Fruit fly (Drosophila melanogaster): ENCODE results near the gene CG3868.
A peak's percentile ranks its signal among the peaks of the same experiment; 100 is the strongest.

Gene CG3868

DNA sequence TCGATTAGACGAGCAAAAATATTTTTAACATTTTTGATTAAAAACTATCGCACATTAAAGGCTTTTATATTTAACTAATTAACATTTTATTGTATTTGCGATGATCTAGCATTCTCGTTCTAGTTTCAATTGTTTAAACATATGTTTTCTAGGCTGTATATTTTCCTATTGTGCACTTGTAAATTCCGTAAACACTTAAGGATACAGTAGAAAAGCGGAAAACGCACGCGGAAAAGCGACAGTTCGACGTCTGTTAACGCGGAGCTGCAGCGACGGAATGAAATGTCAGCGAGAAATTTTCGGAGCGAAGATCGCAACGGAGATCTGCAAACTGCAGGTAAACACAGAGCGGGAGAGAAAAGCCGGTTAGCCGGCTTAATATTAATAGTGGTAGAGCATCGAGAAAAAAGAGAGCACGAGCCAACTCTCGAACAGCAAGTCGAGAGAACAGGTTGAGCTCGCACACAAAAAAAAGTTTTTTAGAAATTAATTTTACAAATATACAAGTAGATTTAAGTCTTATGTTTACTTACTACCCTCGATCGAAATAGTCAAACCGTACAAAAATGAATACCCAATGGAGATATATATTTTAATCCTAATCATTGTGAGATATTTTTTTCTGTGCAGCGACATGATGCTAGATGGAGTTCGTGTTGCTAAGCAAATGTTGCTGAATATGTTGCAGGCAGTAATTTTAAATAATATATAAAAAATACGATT lies 46.0 kb upstream of the CG3868 start (continued):
- TF ChIP-seq kay (GFP tag; optimal IDR thresholded peaks at IDR 0.05): peak; percentile 77
- TF ChIP-seq grn (GFP tag; optimal IDR thresholded peaks at IDR 0.05): peak; percentile 52
- TF ChIP-seq CG3163 (GFP tag; optimal IDR thresholded peaks at IDR 0.05): peak; percentile 67
- TF ChIP-seq slp2 (GFP tag; optimal IDR thresholded peaks at IDR 0.05): peak; percentile 77
- peak; percentile 41 for TF ChIP-seq fu2 (GFP tag; optimal IDR thresholded peaks at IDR 0.05)
- peak; percentile 88 for TF ChIP-seq CG14014 (GFP tag; IDR thresholded peaks at IDR 0.05)
- peak; percentile 90 for TF ChIP-seq CG1233 (GFP tag; optimal IDR thresholded peaks at IDR 0.05)
- peak; percentile 83 for TF ChIP-seq Abd-B (GFP tag; optimal IDR thresholded peaks at IDR 0.05)
- TF ChIP-seq lola (GFP tag; optimal IDR thresholded peaks at IDR 0.05): peak in 1 of 3 experiments; percentile 96
- TF ChIP-seq Side (GFP tag; optimal IDR thresholded peaks at IDR 0.05): peak; percentile 88
- no peak for TF ChIP-seq emc (GFP tag; optimal IDR thresholded peaks at IDR 0.05)
- peak; percentile 69 for TF ChIP-seq HLH54F (GFP tag; optimal IDR thresholded peaks at IDR 0.05)
- peak; percentile 92 for TF ChIP-seq D19A (tag; optimal IDR thresholded peaks at IDR 0.05)
- TF ChIP-seq CG11093 (GFP tag; IDR thresholded peaks at IDR 0.05): peak; percentile 79
- TF ChIP-seq pzg (GFP tag; optimal IDR thresholded peaks at IDR 0.05): no peak
- TF ChIP-seq trem (tag; optimal IDR thresholded peaks at IDR 0.05): peak; percentile 95
- TF ChIP-seq Hsf (GFP tag; optimal IDR thresholded peaks at IDR 0.05): peak; percentile 93
- peak; percentile 78 for TF ChIP-seq CG4854 (GFP tag; optimal IDR thresholded peaks at IDR 0.05)
- peak; percentile 14 for TF ChIP-seq CG4282 (GFP tag; optimal IDR thresholded peaks at IDR 0.05)
- TF ChIP-seq dmrt99B (tag; optimal IDR thresholded peaks at IDR 0.05): peak; percentile 93
- TF ChIP-seq CG5245 (GFP tag; optimal IDR thresholded peaks at IDR 0.05): peak; percentile 88
- peak; percentile 79 for TF ChIP-seq nau (GFP tag; optimal IDR thresholded peaks at IDR 0.05)
- no peak for TF ChIP-seq CG2129 (GFP tag; IDR thresholded peaks at IDR 0.05; ENCODE audit: partially characterized antibody)
- TF ChIP-seq CG11247 (GFP tag; IDR thresholded peaks at IDR 0.05): peak; percentile 85
- no peak for TF ChIP-seq CG6683 (GFP tag; optimal IDR thresholded peaks at IDR 0.05)
- TF ChIP-seq otp (GFP tag; IDR thresholded peaks at IDR 0.05): peak; percentile 95
- peak; percentile 94 for TF ChIP-seq CG17361 (GFP tag; IDR thresholded peaks at IDR 0.05)
- peak; percentile 76 for TF ChIP-seq kah (GFP tag; optimal IDR thresholded peaks at IDR 0.05)
- TF ChIP-seq CG15269 (tag; optimal IDR thresholded peaks at IDR 0.05): peak; percentile 91
- no peak for TF ChIP-seq chm (GFP tag; IDR thresholded peaks at IDR 0.05)
- peak; percentile 77 for TF ChIP-seq dati (GFP tag; IDR thresholded peaks at IDR 0.05)
- peak; percentile 73; the same call in 1 of the 2 replicates for TF ChIP-seq danr (GFP tag; IDR thresholded peaks at IDR 0.05)
- TF ChIP-seq CG2712 (tag; optimal IDR thresholded peaks at IDR 0.05): peak; percentile 97
- peak; percentile 58 for TF ChIP-seq pb (GFP tag; optimal IDR thresholded peaks at IDR 0.05)
- peak; percentile 90 for TF ChIP-seq esg (GFP tag; conservative IDR thresholded peaks at IDR 0.05)
- peak; percentile 49; the same call in 1 of the 2 replicates for TF ChIP-seq Gsc (GFP tag; IDR thresholded peaks at IDR 0.05)
- peak; percentile 91 for TF ChIP-seq so (GFP tag; IDR thresholded peaks at IDR 0.05)
- peak; percentile 80 for TF ChIP-seq CG18599 (GFP tag; optimal IDR thresholded peaks at IDR 0.05)
- TF ChIP-seq CG18764 (GFP tag; optimal IDR thresholded peaks at IDR 0.05): peak; percentile 87
- peak; percentile 92 for TF ChIP-seq Blimp-1 (GFP tag; optimal IDR thresholded peaks at IDR 0.05)
- peak; percentile 92 for TF ChIP-seq CoRest (tag; optimal IDR thresholded peaks at IDR 0.05)
- peak; percentile 68 for TF ChIP-seq wek (GFP tag; optimal IDR thresholded peaks at IDR 0.05)
- no peak for TF ChIP-seq nerfin-2 (GFP tag; IDR thresholded peaks at IDR 0.05; ENCODE audit: partially characterized antibody)
- peak; percentile 94 for TF ChIP-seq fd96Cb (tag; optimal IDR thresholded peaks at IDR 0.05)
- TF ChIP-seq CG9817 (tag; optimal IDR thresholded peaks at IDR 0.05): peak; percentile 58
- TF ChIP-seq sisA (GFP tag; IDR thresholded peaks at IDR 0.05): no peak; the same call in 1 of the 2 replicates
- peak; percentile 84 for TF ChIP-seq CG31388 (GFP tag; optimal IDR thresholded peaks at IDR 0.05)
- peak; percentile 86 to 89 for TF ChIP-seq dpn (GFP tag; optimal IDR thresholded peaks at IDR 0.05)
- peak; percentile 85 for TF ChIP-seq CG3065 (GFP tag; optimal IDR thresholded peaks at IDR 0.05)
